Worm (Caenorhabditis elegans) whole organism, L2 larva: ENCODE measurements around the gene F36F12.2.
A peak's percentile ranks its signal among the peaks of the same experiment; 100 is the strongest.

Experiments used
- R02D3.7 ChIP-seq: fragments of 150-350 bp; optimal IDR thresholded peaks from 2 replicates; lab custom pipeline; 2014; ENCODE audit warnings: missing biosample characterization, missing genetic modification characterization
- elt-1 ChIP-seq: fragments of 150-350 bp; optimal IDR thresholded peaks from 2 replicates; lab custom pipeline; 2014; ENCODE audit warnings: missing biosample characterization, missing genetic modification characterization
- fos-1 ChIP-seq: fragments of 150-350 bp; optimal IDR thresholded peaks from 2 replicates; lab custom pipeline; 2014; ENCODE audit warnings: missing biosample characterization, missing genetic modification characterization
- gmeb-1 ChIP-seq: fragments of 150-350 bp; optimal IDR thresholded peaks from 2 replicates; lab custom pipeline; 2014; ENCODE audit warnings: missing biosample characterization, missing genetic modification characterization
- lin-13 ChIP-seq: fragments of 150-350 bp; optimal IDR thresholded peaks from 2 replicates; lab custom pipeline; 2014; ENCODE audit warnings: missing biosample characterization, missing genetic modification reagents, missing genetic modification characterization
- lsy-2 ChIP-seq, 2 experiments: fragments of 150-350 bp in 1 of 2; sonication (generic microtip) in 1 of 2; optimal IDR thresholded peaks; 2 replicates each; lab custom pipeline; 2014 to 2017; ENCODE audit warnings: missing biosample characterization in 2 of 2, missing genetic modification characterization in 2 of 2
- nhr-11 ChIP-seq: fragments of 150-350 bp; optimal IDR thresholded peaks from 2 replicates; lab custom pipeline; 2014; ENCODE audit warnings: missing biosample characterization, missing genetic modification characterization
- snpc-4 ChIP-seq: fragments of 150-350 bp; optimal IDR thresholded peaks from 2 replicates; lab custom pipeline; 2014; ENCODE audit warnings: missing biosample characterization, missing genetic modification characterization
- ztf-11 ChIP-seq: sonication (generic microtip); optimal IDR thresholded peaks from 2 replicates; lab custom pipeline; 2017; ENCODE audit warnings: missing biosample characterization, missing genetic modification characterization

ce11 chrV:2067419-2067818 lies 27.7 kb downstream of the F36F12.2 start:
- TF ChIP-seq ztf-11 (tag; lab: Kevin White, UChicago) (no peak), fos-1 (tag; lab: Kevin White, UChicago) (no peak), R02D3.7 (tag; lab: Kevin White, UChicago) (no peak), gmeb-1 (tag; lab: Kevin White, UChicago) (no peak), lsy-2 (tag; optimal IDR thresholded peaks at IDR 0.05; lab: Kevin White, UChicago) (peak in 1 of 2 experiments; percentile 1), snpc-4 (tag; lab: Kevin White, UChicago) (no peak), nhr-11 (tag; lab: Kevin White, UChicago) (no peak), elt-1 (tag; lab: Kevin White, UChicago) (no peak), lin-13 (GFP tag; lab: Kevin White, UChicago) (no peak)
